Fruit fly (Drosophila melanogaster) whole organism, wandering third instar larva: Measurements from ENCODE around the gene CG7634.

ENCODE experiments used
- Abd-B ChIP-seq: fragments of >200 bp; optimal IDR thresholded peaks from 2 replicates; lab custom pipeline; 2017; ENCODE audit warnings: missing biosample characterization, missing genetic modification characterization
- CG32264 ChIP-seq: fragments of 200-800 bp; sonication (Bioruptor generic); optimal IDR thresholded peaks from 2 replicates; lab custom pipeline; 2016; ENCODE audit warnings: missing biosample characterization, missing genetic modification characterization
- CG9705 ChIP-seq: fragments of 200-800 bp; sonication (Bioruptor generic); optimal IDR thresholded peaks from 2 replicates; lab custom pipeline; 2018; ENCODE audit warnings: missing biosample characterization, mild to moderate bottlenecking, missing genetic modification characterization
- CrebA ChIP-seq: fragments of 200-800 bp; sonication (Bioruptor generic); optimal IDR thresholded peaks from 2 replicates; lab custom pipeline; 2016; ENCODE audit warnings: missing biosample characterization, mild to moderate bottlenecking, missing genetic modification characterization, borderline replicate concordance
- Dfd ChIP-seq: fragments of >200 bp; optimal IDR thresholded peaks from 2 replicates; lab custom pipeline; 2017; ENCODE audit warnings: missing biosample characterization, missing genetic modification characterization
- Dif ChIP-seq: fragments of 200-275, 200-300 bp; sonication (Bioruptor generic); optimal IDR thresholded peaks from 2 replicates; lab custom pipeline; 2018; ENCODE audit warnings: missing biosample characterization, missing genetic modification characterization; ENCODE audit not compliant: partially characterized antibody
- GATAd ChIP-seq: sonication (Bioruptor generic); optimal IDR thresholded peaks from 2 replicates; lab custom pipeline; 2016; ENCODE audit warnings: missing biosample characterization, missing genetic modification characterization
- HLH106 ChIP-seq: fragments of 200-800 bp; optimal IDR thresholded peaks from 3 replicates; lab custom pipeline; 2019; ENCODE audit warnings: missing biosample characterization, mild to moderate bottlenecking, missing genetic modification characterization, moderate library complexity
- Hnf4 ChIP-seq: fragments of 200-800 bp; sonication (Bioruptor generic); optimal IDR thresholded peaks from 2 replicates; lab custom pipeline; 2016; ENCODE audit warnings: missing biosample characterization, mild to moderate bottlenecking, missing genetic modification characterization
- Hr78 ChIP-seq: fragments of >200 bp; optimal IDR thresholded peaks from 2 replicates; lab custom pipeline; 2017; ENCODE audit warnings: missing biosample characterization, missing genetic modification characterization
- Hr83 ChIP-seq: fragments of 200-300 bp; sonication (Bioruptor generic); optimal IDR thresholded peaks from 2 replicates; lab custom pipeline; 2016; ENCODE audit warnings: missing biosample characterization, mild to moderate bottlenecking, missing genetic modification characterization, moderate library complexity; ENCODE audit not compliant: poor library complexity, severe bottlenecking
- Jra ChIP-seq: sonication (Bioruptor generic); optimal IDR thresholded peaks from 2 replicates; lab custom pipeline; 2016; ENCODE audit warnings: missing biosample characterization, missing genetic modification characterization
- Mio ChIP-seq: sonication (Bioruptor generic); optimal IDR thresholded peaks from 2 replicates; lab custom pipeline; 2016; ENCODE audit warnings: missing biosample characterization, missing genetic modification characterization
- Myc ChIP-seq: fragments of >200 bp; optimal IDR thresholded peaks from 2 replicates; lab custom pipeline; 2017
- N ChIP-seq: fragments of >200 bp; optimal IDR thresholded peaks from 2 replicates; lab custom pipeline; 2018; ENCODE audit warnings: missing biosample characterization, missing external identifiers, missing genetic modification characterization
- OdsH ChIP-seq: fragments of 200-800 bp; sonication (Bioruptor generic); optimal IDR thresholded peaks from 2 replicates; lab custom pipeline; 2016; ENCODE audit warnings: missing biosample characterization, mild to moderate bottlenecking, missing genetic modification characterization
- Rel ChIP-seq, 2 experiments: fragments of 200-800 bp; sonication (Bioruptor generic) in 1 of 2; optimal IDR thresholded peaks; 2 replicates in 1 of 2; 3 replicates in 1 of 2; lab custom pipeline; 2016 to 2019; ENCODE audit warnings: mild to moderate bottlenecking in 2 of 2, missing biosample characterization in 2 of 2, missing genetic modification characterization in 2 of 2, moderate library complexity in 1 of 2
- Sp1 ChIP-seq: fragments of 200-800 bp; sonication (Bioruptor generic); optimal IDR thresholded peaks from 3 replicates; lab custom pipeline; 2019; ENCODE audit warnings: missing biosample characterization, mild to moderate bottlenecking, missing genetic modification characterization, moderate library complexity
- Vsx2 ChIP-seq: fragments of 200-300, 225-300 bp; sonication (Bioruptor generic); optimal IDR thresholded peaks from 2 replicates; lab custom pipeline; 2018; ENCODE audit warnings: missing biosample characterization, missing genetic modification characterization; ENCODE audit not compliant: partially characterized antibody
- br ChIP-seq: fragments of 200-800 bp; sonication (Bioruptor generic); optimal IDR thresholded peaks from 2 replicates; lab custom pipeline; 2016; ENCODE audit warnings: missing biosample characterization, missing genetic modification characterization
- brk ChIP-seq: fragments of 200-800 bp; sonication (Bioruptor generic); optimal IDR thresholded peaks from 2 replicates; lab custom pipeline; 2016; ENCODE audit warnings: missing biosample characterization, mild to moderate bottlenecking, missing genetic modification characterization
- dl ChIP-seq, 2 experiments: fragments of 175-275, 200-275 bp in 1 of 2; fragments of 200-275 bp in 1 of 2; sonication (Bioruptor generic); optimal IDR thresholded peaks; lab custom pipeline; 2018; ENCODE audit warnings: mild to moderate bottlenecking in 2 of 2, missing biosample characterization in 2 of 2, missing genetic modification characterization in 2 of 2, moderate library complexity in 2 of 2; ENCODE audit not compliant: partially characterized antibody in 2 of 2, insufficient read depth in 1 of 2
- dmrt93B ChIP-seq: fragments of 200-800 bp; sonication (Bioruptor generic); optimal IDR thresholded peaks from 2 replicates; lab custom pipeline; 2018; ENCODE audit warnings: missing biosample characterization, mild to moderate bottlenecking, missing genetic modification characterization
- dsf ChIP-seq: sonication (Bioruptor generic); optimal IDR thresholded peaks from 2 replicates; lab custom pipeline; 2016; ENCODE audit warnings: missing biosample characterization, missing genetic modification characterization, borderline replicate concordance
- ey ChIP-seq: fragments of 200-800 bp; sonication (Bioruptor generic); optimal IDR thresholded peaks from 2 replicates; lab custom pipeline; 2016; ENCODE audit warnings: missing biosample characterization, missing genetic modification characterization
- foxo ChIP-seq, 2 experiments: fragments of 200-800 bp; sonication (Bioruptor generic); optimal IDR thresholded peaks; 2 replicates in 1 of 2; 3 replicates in 1 of 2; lab custom pipeline; 2016 to 2017; ENCODE audit warnings: missing biosample characterization in 2 of 2, missing genetic modification characterization in 2 of 2
- fru ChIP-seq: fragments of 200-800 bp; sonication (Bioruptor generic); optimal IDR thresholded peaks from 3 replicates; lab custom pipeline; 2016; ENCODE audit warnings: missing biosample characterization, mild to moderate bottlenecking, missing genetic modification characterization
- h ChIP-seq: fragments of 200-800 bp; sonication (Bioruptor generic); optimal IDR thresholded peaks from 3 replicates; lab custom pipeline; 2016; ENCODE audit warnings: missing biosample characterization, mild to moderate bottlenecking, missing genetic modification characterization
- jim ChIP-seq: fragments of 175-275, 200-325 bp; sonication (Bioruptor generic); optimal IDR thresholded peaks from 2 replicates; lab custom pipeline; 2016; ENCODE audit warnings: missing biosample characterization, mild to moderate bottlenecking, missing genetic modification characterization
- lola ChIP-seq: fragments of >200 bp; optimal IDR thresholded peaks from 2 replicates; lab custom pipeline; 2017; ENCODE audit warnings: missing biosample characterization, missing genetic modification characterization
- pan ChIP-seq: fragments of >200 bp; optimal IDR thresholded peaks from 2 replicates; lab custom pipeline; 2017
- psq ChIP-seq: fragments of 200-800 bp; sonication (Bioruptor generic); optimal IDR thresholded peaks from 3 replicates; lab custom pipeline; 2017; ENCODE audit warnings: missing biosample characterization, mild to moderate bottlenecking, missing genetic modification characterization, moderate library complexity
- rgr ChIP-seq: fragments of 200-800 bp; sonication (Bioruptor generic); optimal IDR thresholded peaks from 3 replicates; lab custom pipeline; 2016; ENCODE audit warnings: missing biosample characterization, mild to moderate bottlenecking, missing genetic modification characterization
- sage ChIP-seq: fragments of 200-800 bp; sonication (Bioruptor generic); optimal IDR thresholded peaks from 2 replicates; lab custom pipeline; 2016; ENCODE audit warnings: missing biosample characterization, mild to moderate bottlenecking, missing genetic modification characterization
- sv ChIP-seq: fragments of 200-800 bp; sonication (Bioruptor generic); optimal IDR thresholded peaks from 3 replicates; lab custom pipeline; 2016; ENCODE audit warnings: missing biosample characterization, missing genetic modification characterization
- tai ChIP-seq: sonication (Bioruptor generic); optimal IDR thresholded peaks from 2 replicates; lab custom pipeline; 2016; ENCODE audit warnings: missing biosample characterization, missing genetic modification characterization
- usp ChIP-seq: fragments of >200 bp; optimal IDR thresholded peaks from 2 replicates; lab custom pipeline; 2017; ENCODE audit warnings: missing biosample characterization, missing genetic modification characterization
- woc ChIP-seq: sonication (Bioruptor generic); optimal IDR thresholded peaks from 2 replicates; lab custom pipeline; 2016; ENCODE audit warnings: missing biosample characterization, mild to moderate bottlenecking, missing genetic modification characterization

Gene CG7634

dm6 chr3L:21565126-21565525 is at the start of gene CG7634:
Gene CG7634 (plus strand): TSS chr3L:21565426.
- TF ChIP-seq Dfd (no peak), Rel (GFP tag; optimal IDR thresholded peaks at IDR 0.05; lab: Kevin White, UChicago) (no peak), Rel (tag; optimal IDR thresholded peaks at IDR 0.05; lab: Kevin White, UChicago) (no peak), usp (GFP tag; lab: Kevin White, UChicago) (no peak), br (GFP tag; lab: Kevin White, UChicago) (no peak), N (no peak), dsf (no peak), ey (GFP tag; lab: Kevin White, UChicago) (no peak), h (GFP tag; lab: Kevin White, UChicago) (no peak), jim (no peak), CG9705 (GFP tag; lab: Kevin White, UChicago) (no peak), OdsH (GFP tag; lab: Kevin White, UChicago) (no peak), Hnf4 (no peak)

dm6 chr3L:21515823-21516715 is 49.2 kb upstream of the CG7634 start, which contains the start of the genes SAK and Cdk12:
Gene SAK (minus strand): TSS chr3L:21515887.
Gene Cdk12 (plus strand): TSS chr3L:21516306.
- TF ChIP-seq tai (GFP tag; lab: Kevin White, UChicago) (no peak), lola (GFP tag; lab: Kevin White, UChicago) (no peak), usp (GFP tag; lab: Kevin White, UChicago) (no peak), N (peak; percentile 69), fru (GFP tag; lab: Kevin White, UChicago) (peak; percentile 79), HLH106 (tag; lab: Kevin White, UChicago) (peak; percentile 90), Sp1 (GFP tag; lab: Kevin White, UChicago) (peak; percentile 87), rgr (GFP tag; lab: Kevin White, UChicago) (peak; percentile 85), CrebA (GFP tag; lab: Kevin White, UChicago) (no peak), pan (no peak), Dif (GFP tag; lab: Kevin White, UChicago) (no peak), h (GFP tag; lab: Kevin White, UChicago) (peak; percentile 70), foxo (GFP tag; optimal IDR thresholded peaks at IDR 0.05; lab: Kevin White, UChicago) (peak in 1 of 2 experiments; percentile 89), Jra (peak; percentile 62), woc (peak; percentile 55), psq (GFP tag; lab: Kevin White, UChicago) (peak; percentile 80), OdsH (GFP tag; lab: Kevin White, UChicago) (peak; percentile 77), dl (GFP tag; optimal IDR thresholded peaks at IDR 0.05; lab: Kevin White, UChicago; ENCODE audit: insufficient read depth in 1 of 2, partially characterized antibody in 2 of 2) (no peak), Mio (GFP tag; lab: Kevin White, UChicago) (no peak), Hr78 (GFP tag; lab: Kevin White, UChicago) (peak; percentile 64), br (GFP tag; lab: Kevin White, UChicago) (peak; percentile 56), Hr83 (GFP tag; lab: Kevin White, UChicago) (peak; percentile 82), dmrt93B (peak; percentile 80), Rel (GFP tag; optimal IDR thresholded peaks at IDR 0.05; lab: Kevin White, UChicago) (peak; percentile 42), Rel (tag; optimal IDR thresholded peaks at IDR 0.05; lab: Kevin White, UChicago) (peak; percentile 48), sv (peak; percentile 79), Myc (lab: Kevin White, UChicago) (peak; percentile 18), Hnf4 (peak; percentile 71), ey (GFP tag; lab: Kevin White, UChicago) (peak; percentile 58), GATAd (GFP tag; lab: Kevin White, UChicago) (peak; percentile 50), CG32264 (GFP tag; lab: Kevin White, UChicago) (no peak), dsf (peak; percentile 34), Dfd (no peak), sage (GFP tag; lab: Kevin White, UChicago) (peak; percentile 55), CG9705 (GFP tag; lab: Kevin White, UChicago) (peak; percentile 71), brk (GFP tag; lab: Kevin White, UChicago) (peak; percentile 57), Abd-B (GFP tag; lab: Kevin White, UChicago) (no peak), Vsx2 (no peak), jim (no peak)
